Fruit fly (Drosophila melanogaster) whole organism, embryonic: ENCODE measurements around the gene Nf-YC.

ENCODE experiments used
- CG11398 ChIP-seq: fragments of 200-800 bp; sonication (Bioruptor generic); optimal IDR thresholded peaks from 2 replicates; lab custom pipeline; 2016; ENCODE audit warnings: missing biosample characterization, missing genetic modification characterization
- CG12659 ChIP-seq: fragments of 200-800 bp; sonication (Bioruptor generic); optimal IDR thresholded peaks from 3 replicates; lab custom pipeline; 2017; ENCODE audit warnings: mild to moderate bottlenecking, missing biosample characterization, missing genetic modification reagents, missing genetic modification characterization
- CG14441 ChIP-seq: fragments of 200-800 bp; sonication (Bioruptor generic); IDR thresholded peaks from 2 replicates; pipeline ENCODE4 v1.3.6; 2022; ENCODE audit warnings: missing biosample characterization, missing genetic modification characterization
- CG1647 ChIP-seq: fragments of 200-800 bp; sonication (Bioruptor generic); optimal IDR thresholded peaks from 3 replicates; lab custom pipeline; 2016; ENCODE audit warnings: missing biosample characterization, missing genetic modification characterization
- CG17359 ChIP-seq: fragments of 200-800 bp; sonication (Bioruptor generic); optimal IDR thresholded peaks from 3 replicates; lab custom pipeline; 2018; ENCODE audit warnings: missing biosample characterization, mild to moderate bottlenecking, missing genetic modification characterization, moderate library complexity
- CG2120 ChIP-seq: fragments of 200-800 bp; sonication (Bioruptor generic); optimal IDR thresholded peaks from 3 replicates; lab custom pipeline; 2016; ENCODE audit warnings: missing biosample characterization, missing genetic modification characterization
- CG2129 ChIP-seq: fragments of 200-800 bp; sonication (Bioruptor generic); IDR thresholded peaks from 2 replicates; pipeline ENCODE4 v1.3.6; 2022; ENCODE audit warnings: missing biosample characterization, missing genetic modification characterization; ENCODE audit not compliant: partially characterized antibody
- CG32772 ChIP-seq: fragments of 200-800 bp; sonication (Bioruptor generic); IDR thresholded peaks from 2 replicates; pipeline ENCODE4 v1.3.6; 2022; ENCODE audit warnings: missing biosample characterization, missing genetic modification characterization
- CG4707 ChIP-seq: fragments of 200-800 bp; sonication (Bioruptor generic); optimal IDR thresholded peaks from 2 replicates; lab custom pipeline; 2018; ENCODE audit warnings: missing biosample characterization, mild to moderate bottlenecking, missing genetic modification characterization, moderate library complexity
- CG5953 ChIP-seq: fragments of 200-800 bp; sonication (Bioruptor generic); IDR thresholded peaks from 2 replicates; pipeline ENCODE4 v1.3.6; 2022; ENCODE audit warnings: missing biosample characterization, missing genetic modification characterization
- CG7357 ChIP-seq: fragments of 200-800 bp; sonication (Bioruptor generic); IDR thresholded peaks from 3 replicates; pipeline ENCODE4 v1.3.6; 2022; ENCODE audit warnings: missing biosample characterization, missing genetic modification characterization
- CG9932 ChIP-seq: fragments of 200-800 bp; sonication (Bioruptor generic); IDR thresholded peaks from 2 replicates; pipeline ENCODE4 v1.3.6; 2022; ENCODE audit warnings: missing biosample characterization, missing genetic modification characterization
- Dip3 ChIP-seq: fragments of 200-800 bp; sonication (Bioruptor generic); optimal IDR thresholded peaks from 3 replicates; lab custom pipeline; 2016; ENCODE audit warnings: missing biosample characterization, missing genetic modification characterization
- E2f2 ChIP-seq: fragments of 200-800 bp; sonication (Bioruptor generic); IDR thresholded peaks from 2 replicates; pipeline ENCODE4 v1.3.6; 2022; ENCODE audit warnings: missing biosample characterization, missing genetic modification characterization
- ERR ChIP-seq: fragments of 200-800 bp; sonication (Bioruptor generic); optimal IDR thresholded peaks from 2 replicates; lab custom pipeline; 2016; ENCODE audit warnings: missing biosample characterization, missing genetic modification characterization
- H2.0 ChIP-seq: fragments of 200-800 bp; sonication (Bioruptor generic); IDR thresholded peaks from 2 replicates; pipeline ENCODE4 v1.3.6; 2022; ENCODE audit warnings: missing biosample characterization, missing genetic modification characterization
- Hmr ChIP-seq: fragments of 200-800 bp; sonication (Bioruptor generic); optimal IDR thresholded peaks from 3 replicates; lab custom pipeline; 2017; ENCODE audit warnings: mild to moderate bottlenecking, missing biosample characterization, missing genetic modification reagents, missing genetic modification characterization
- Neu2 ChIP-seq: fragments of 200-800 bp; sonication (Bioruptor generic); optimal IDR thresholded peaks from 3 replicates; lab custom pipeline; 2016; ENCODE audit warnings: missing biosample characterization, missing genetic modification characterization, borderline replicate concordance
- Nf-YA ChIP-seq: fragments of 200-800 bp; sonication (Bioruptor generic); IDR thresholded peaks from 2 replicates; pipeline ENCODE4 v1.3.6; 2022; ENCODE audit warnings: missing biosample characterization, missing genetic modification characterization
- Ptx1 ChIP-seq: fragments of 200-800 bp; sonication (Bioruptor generic); IDR thresholded peaks from 2 replicates; pipeline ENCODE4 v1.3.6; 2022; ENCODE audit warnings: missing biosample characterization, missing genetic modification characterization
- Ravus ChIP-seq: fragments of 200-800 bp; sonication (Bioruptor generic); IDR thresholded peaks from 2 replicates; pipeline ENCODE4 v1.3.6; 2022; ENCODE audit warnings: missing biosample characterization, missing genetic modification characterization
- Rfx ChIP-seq: fragments of 200-800 bp; sonication (Bioruptor generic); IDR thresholded peaks from 2 replicates; pipeline ENCODE4 v1.3.6; 2022; ENCODE audit warnings: missing biosample characterization, missing genetic modification characterization
- Trl ChIP-seq, 3 experiments: fragments of >200 bp in 2 of 3; fragments of 200-800 bp in 1 of 3; sonication (Bioruptor generic) in 1 of 3; optimal IDR thresholded peaks; 2 replicates in 1 of 3; 3 replicates in 2 of 3; lab custom pipeline; 2016 to 2017; ENCODE audit warnings: missing biosample characterization in 1 of 3, missing genetic modification characterization in 1 of 3
- Vsx1 ChIP-seq: fragments of 200-800 bp; sonication (Bioruptor generic); optimal IDR thresholded peaks from 2 replicates; lab custom pipeline; 2017; ENCODE audit warnings: missing biosample characterization, mild to moderate bottlenecking, missing genetic modification characterization, missing genetic modification reagents
- Xbp1 ChIP-seq: fragments of 200-800 bp; sonication (Bioruptor generic); optimal IDR thresholded peaks from 3 replicates; lab custom pipeline; 2016; ENCODE audit warnings: missing biosample characterization, mild to moderate bottlenecking, missing genetic modification characterization
- abd-A ChIP-seq: fragments of 200-800 bp; sonication (Bioruptor generic); optimal IDR thresholded peaks from 3 replicates; lab custom pipeline; 2019; ENCODE audit warnings: missing biosample characterization, mild to moderate bottlenecking, missing genetic modification characterization, moderate library complexity
- ac ChIP-seq: fragments of 200-800 bp; sonication (Bioruptor generic); optimal IDR thresholded peaks from 3 replicates; lab custom pipeline; 2017; ENCODE audit warnings: missing biosample characterization, mild to moderate bottlenecking, missing genetic modification characterization
- ara ChIP-seq: fragments of 200-800 bp; sonication (Bioruptor generic); IDR thresholded peaks from 2 replicates; pipeline ENCODE4 v1.3.6; 2022; ENCODE audit warnings: missing biosample characterization, missing genetic modification characterization
- caup ChIP-seq: fragments of 200-800 bp; sonication (Bioruptor generic); optimal IDR thresholded peaks from 3 replicates; lab custom pipeline; 2017; ENCODE audit warnings: missing biosample characterization, mild to moderate bottlenecking, missing genetic modification characterization, moderate library complexity; ENCODE audit not compliant: severe bottlenecking
- chinmo ChIP-seq: fragments of 200-800 bp; sonication (Bioruptor generic); IDR thresholded peaks from 4 replicates; pipeline ENCODE4 v1.3.6; 2022; ENCODE audit warnings: missing biosample characterization, missing genetic modification characterization; ENCODE audit not compliant: partially characterized antibody
- crc ChIP-seq: fragments of 200-800 bp; sonication (Bioruptor generic); optimal IDR thresholded peaks from 2 replicates; lab custom pipeline; 2016; ENCODE audit warnings: missing biosample characterization, missing genetic modification characterization
- dati ChIP-seq: fragments of 200-800 bp; sonication (Bioruptor generic); IDR thresholded peaks from 2 replicates; pipeline ENCODE4 v1.3.6; 2022; ENCODE audit warnings: missing biosample characterization, missing genetic modification characterization
- grau ChIP-seq: fragments of 200-800 bp; optimal IDR thresholded peaks from 3 replicates; lab custom pipeline; 2019; ENCODE audit warnings: missing biosample characterization, mild to moderate bottlenecking, missing genetic modification characterization, moderate library complexity
- jumu ChIP-seq: fragments of 200-800 bp; sonication (Bioruptor generic); optimal IDR thresholded peaks from 3 replicates; lab custom pipeline; 2016; ENCODE audit warnings: missing biosample characterization, missing genetic modification characterization
- ken ChIP-seq: fragments of 200-800 bp; sonication (Bioruptor generic); IDR thresholded peaks from 3 replicates; pipeline ENCODE4 v1.3.6; 2022; ENCODE audit warnings: missing biosample characterization, missing genetic modification characterization
- knrl ChIP-seq: fragments of 200-800 bp; sonication (Bioruptor generic); IDR thresholded peaks from 3 replicates; pipeline ENCODE4 v1.3.6; 2022; ENCODE audit warnings: missing biosample characterization, missing genetic modification characterization; ENCODE audit not compliant: partially characterized antibody
- nmo ChIP-seq: fragments of 200-800 bp; sonication (Bioruptor generic); optimal IDR thresholded peaks from 2 replicates; lab custom pipeline; 2018; ENCODE audit warnings: missing biosample characterization, mild to moderate bottlenecking, missing genetic modification characterization, moderate library complexity
- oc ChIP-seq: fragments of 200-800 bp; sonication (Bioruptor generic); optimal IDR thresholded peaks from 2 replicates; lab custom pipeline; 2018; ENCODE audit warnings: missing biosample characterization, mild to moderate bottlenecking, missing genetic modification characterization, moderate library complexity
- phol ChIP-seq: fragments of 200-800 bp; sonication (Bioruptor generic); optimal IDR thresholded peaks from 3 replicates; lab custom pipeline; 2018; ENCODE audit warnings: missing biosample characterization, mild to moderate bottlenecking, missing genetic modification characterization, moderate library complexity
- schlank ChIP-seq: fragments of 200-800 bp; sonication (Bioruptor generic); optimal IDR thresholded peaks from 2 replicates; lab custom pipeline; 2018; ENCODE audit warnings: missing biosample characterization, mild to moderate bottlenecking, missing genetic modification characterization
- sens ChIP-seq: fragments of 200-800 bp; sonication (Bioruptor generic); peaks from one replicate; lab custom pipeline; 2016; ENCODE audit warnings: missing biosample characterization, missing genetic modification characterization
- sim ChIP-seq: fragments of 200-800 bp; sonication (Bioruptor generic); IDR thresholded peaks from 2 replicates; pipeline ENCODE4 v1.3.6; 2022; ENCODE audit warnings: missing biosample characterization, missing genetic modification characterization
- sisA ChIP-seq: fragments of 200-800 bp; sonication (Bioruptor generic); IDR thresholded peaks from 2 replicates; pipeline ENCODE4 v1.3.6; 2022; ENCODE audit warnings: missing biosample characterization, missing genetic modification characterization
- slbo ChIP-seq: fragments of 200-800 bp; sonication (Bioruptor generic); IDR thresholded peaks from 2 replicates; pipeline ENCODE4 v1.3.6; 2022; ENCODE audit warnings: missing biosample characterization, missing genetic modification characterization
- sqz ChIP-seq: fragments of 200-800 bp; sonication (Bioruptor generic); optimal IDR thresholded peaks from 3 replicates; lab custom pipeline; 2018; ENCODE audit warnings: missing biosample characterization, mild to moderate bottlenecking, missing genetic modification characterization
- trem ChIP-seq: fragments of 200-800 bp; optimal IDR thresholded peaks from 3 replicates; lab custom pipeline; 2019; ENCODE audit warnings: missing biosample characterization, mild to moderate bottlenecking, missing genetic modification characterization, moderate library complexity
- vfl ChIP-seq: fragments of 200-800 bp; sonication (Bioruptor generic); optimal IDR thresholded peaks from 2 replicates; lab custom pipeline; 2016; ENCODE audit warnings: missing biosample characterization, missing genetic modification characterization
- vvl ChIP-seq: fragments of 200-800 bp; sonication (Bioruptor generic); IDR thresholded peaks from 2 replicates; pipeline ENCODE4 v1.3.6; 2022; ENCODE audit warnings: missing biosample characterization, missing genetic modification characterization
- wor ChIP-seq: fragments of 200-800 bp; sonication (Bioruptor generic); IDR thresholded peaks from 2 replicates; pipeline ENCODE4 v1.3.6; 2022; ENCODE audit warnings: missing biosample characterization, missing genetic modification characterization
- zfh1 ChIP-seq: fragments of 200-800 bp; sonication (Bioruptor generic); IDR thresholded peaks from 3 replicates; pipeline ENCODE4 v1.3.6; 2022; ENCODE audit warnings: missing biosample characterization, missing genetic modification characterization

The Nf-YC gene

dm6 chrX:6791531-6791930 is 29.2 kb downstream of the Nf-YC start:
- TF ChIP-seq nmo (GFP tag; lab: Kevin White, UChicago) (peak; percentile 10), vfl (no peak), oc (tag; lab: Kevin White, UChicago) (no peak), sqz (GFP tag; lab: Kevin White, UChicago) (no peak), slbo (peak; percentile 54), abd-A (tag; lab: Kevin White, UChicago) (no peak), sens (peak; percentile 56), chinmo (GFP tag; lab: Robert Waterston, UW) (no peak), H2.0 (GFP tag; lab: Robert Waterston, UW) (0 out of 2 replicates have a peak, but pooled peaks have one; percentile 28), grau (tag; lab: Kevin White, UChicago) (peak; percentile 23), schlank (tag; lab: Kevin White, UChicago) (no peak), CG11398 (GFP tag; lab: Kevin White, UChicago) (no peak), Ptx1 (GFP tag; lab: Robert Waterston, UW) (peak; percentile 30; the same call in 1 of the 2 replicates), ERR (GFP tag; lab: Kevin White, UChicago) (no peak), knrl (GFP tag; lab: Robert Waterston, UW) (no peak), Ravus (GFP tag; lab: Robert Waterston, UW) (no peak), Nf-YA (GFP tag; lab: Robert Waterston, UW) (0 out of 2 replicates have a peak, but pooled peaks have one; percentile 17), CG5953 (GFP tag; lab: Robert Waterston, UW) (peak; percentile 45), caup (no peak), E2f2 (GFP tag; lab: Robert Waterston, UW) (peak; percentile 20; the same call in 1 of the 2 replicates), crc (GFP tag; lab: Kevin White, UChicago) (no peak), Rfx (GFP tag; lab: Robert Waterston, UW) (peak; percentile 51; the same call in 1 of the 2 replicates), ara (GFP tag; lab: Robert Waterston, UW) (0 out of 2 replicates have a peak, but pooled peaks have one; percentile 17), Neu2 (no peak), CG14441 (GFP tag; lab: Robert Waterston, UW) (no peak), zfh1 (GFP tag; lab: Robert Waterston, UW) (peak; percentile 45; the same call in 1 of the 3 replicates), sim (GFP tag; lab: Robert Waterston, UW) (peak; percentile 9; the same call in 1 of the 2 replicates), CG32772 (GFP tag; lab: Robert Waterston, UW) (no peak), Xbp1 (peak; percentile 14), jumu (GFP tag; lab: Kevin White, UChicago) (no peak), CG2129 (no peak), Trl (optimal IDR thresholded peaks at IDR 0.05; lab: Kevin White, UChicago) (peak; percentile 9 to 59), Trl (GFP tag; optimal IDR thresholded peaks at IDR 0.05; lab: Kevin White, UChicago) (no peak), ken (GFP tag; lab: Robert Waterston, UW) (peak; percentile 50; the same call in 1 of the 3 replicates), Vsx1 (GFP tag; lab: Kevin White, UChicago) (no peak), CG9932 (GFP tag; lab: Robert Waterston, UW) (peak; percentile 42; the same call in 1 of the 2 replicates), sisA (GFP tag; lab: Robert Waterston, UW) (peak; percentile 32; the same call in 1 of the 2 replicates), CG4707 (no peak), vvl (GFP tag; lab: Robert Waterston, UW) (peak; percentile 58), CG2120 (GFP tag; lab: Kevin White, UChicago) (peak; percentile 17), Dip3 (GFP tag; lab: Kevin White, UChicago) (no peak), Hmr (no peak), CG17359 (tag; lab: Kevin White, UChicago) (peak; percentile 41), CG7357 (GFP tag; lab: Robert Waterston, UW) (no peak), CG12659 (peak; percentile 16), phol (peak; percentile 8), wor (GFP tag; lab: Robert Waterston, UW) (peak; percentile 27; the same call in 1 of the 2 replicates), CG1647 (GFP tag; lab: Kevin White, UChicago) (no peak), dati (no peak), trem (tag; lab: Kevin White, UChicago) (no peak), ac (GFP tag; lab: Kevin White, UChicago) (no peak)
